Fruit fly (Drosophila melanogaster): ENCODE results near the gene Rsph9.
A peak's percentile ranks its signal among the peaks of the same experiment; 100 is the strongest.

Gene Rsph9

dm6 chr2L:17450505-17451415 lies 38.3 kb upstream of the Rsph9 start:
- peak; percentile 78 for TF ChIP-seq CG4496 (GFP tag; IDR thresholded peaks at IDR 0.05)
- no peak for TF ChIP-seq rn (GFP tag; IDR thresholded peaks at IDR 0.05)
- TF ChIP-seq Pif1B (GFP tag; optimal IDR thresholded peaks at IDR 0.05): peak; percentile 58
- peak; percentile 36 for TF ChIP-seq CG34367 (tag; optimal IDR thresholded peaks at IDR 0.05)
- no peak for TF ChIP-seq CG10348 (GFP tag; IDR thresholded peaks at IDR 0.05)
- peak; percentile 80 for TF ChIP-seq CG8159 (tag; optimal IDR thresholded peaks at IDR 0.05)
- no peak; the same call in 1 of the 2 replicates for TF ChIP-seq Ets98B (GFP tag; IDR thresholded peaks at IDR 0.05)
- TF ChIP-seq CG17806 (tag; optimal IDR thresholded peaks at IDR 0.05): peak; percentile 74
- peak; percentile 12 for TF ChIP-seq gl (tag; optimal IDR thresholded peaks at IDR 0.05)
- TF ChIP-seq CG8301 (tag; optimal IDR thresholded peaks at IDR 0.05): peak; percentile 64
- TF ChIP-seq D1 (tag; optimal IDR thresholded peaks at IDR 0.05): peak; percentile 52
- TF ChIP-seq Snoo (tag; optimal IDR thresholded peaks at IDR 0.05): peak; percentile 60
- TF ChIP-seq CG14655 (GFP tag; optimal IDR thresholded peaks at IDR 0.05): peak; percentile 69
- no peak for TF ChIP-seq fd96Ca (GFP tag; IDR thresholded peaks at IDR 0.05)
- TF ChIP-seq CG9948 (tag; optimal IDR thresholded peaks at IDR 0.05): peak; percentile 59
- peak; percentile 73 for TF ChIP-seq CG32121 (GFP tag; IDR thresholded peaks at IDR 0.05)
- TF ChIP-seq CG15710 (tag; optimal IDR thresholded peaks at IDR 0.05): peak; percentile 63
- TF ChIP-seq Pif1A (GFP tag; optimal IDR thresholded peaks at IDR 0.05): peak; percentile 59
- peak; percentile 13; the same call in 1 of the 2 replicates for TF ChIP-seq CG12605 (GFP tag; IDR thresholded peaks at IDR 0.05)
- TF ChIP-seq CG13204 (GFP tag; optimal IDR thresholded peaks at IDR 0.05): no peak
- no peak for TF ChIP-seq EcR (GFP tag; optimal IDR thresholded peaks at IDR 0.05)

dm6 chr2L:17449608-17450504 lies 37.4 kb upstream of the Rsph9 start, which contains the start of gene dl:
Gene dl (minus strand): TSS chr2L:17450364.
- no peak for TF ChIP-seq Snoo (tag; optimal IDR thresholded peaks at IDR 0.05)
- no peak for TF ChIP-seq CG34367 (tag; optimal IDR thresholded peaks at IDR 0.05)
- TF ChIP-seq CG32121 (GFP tag; IDR thresholded peaks at IDR 0.05): peak; percentile 68
- TF ChIP-seq fd96Ca (GFP tag; IDR thresholded peaks at IDR 0.05): peak; percentile 77
- peak; percentile 43 for TF ChIP-seq Ets98B (GFP tag; IDR thresholded peaks at IDR 0.05)
- TF ChIP-seq CG8159 (tag; optimal IDR thresholded peaks at IDR 0.05): no peak
- no peak for TF ChIP-seq D1 (tag; optimal IDR thresholded peaks at IDR 0.05)
- TF ChIP-seq EcR (GFP tag; optimal IDR thresholded peaks at IDR 0.05): peak; percentile 22
- TF ChIP-seq CG13204 (GFP tag; optimal IDR thresholded peaks at IDR 0.05): no peak
- TF ChIP-seq CG9948 (tag; optimal IDR thresholded peaks at IDR 0.05): peak; percentile 31
- peak; percentile 42 for TF ChIP-seq Pif1A (GFP tag; optimal IDR thresholded peaks at IDR 0.05)
- peak; percentile 68 for TF ChIP-seq CG8301 (tag; optimal IDR thresholded peaks at IDR 0.05)
- TF ChIP-seq CG10348 (GFP tag; IDR thresholded peaks at IDR 0.05): no peak
- peak; percentile 27 for TF ChIP-seq CG15710 (tag; optimal IDR thresholded peaks at IDR 0.05)
- TF ChIP-seq rn (GFP tag; IDR thresholded peaks at IDR 0.05): peak; percentile 62
- peak; percentile 69 for TF ChIP-seq CG14655 (GFP tag; optimal IDR thresholded peaks at IDR 0.05)
- peak; percentile 33; the same call in 2 of the 3 replicates for TF ChIP-seq CG4496 (GFP tag; IDR thresholded peaks at IDR 0.05)
- peak; percentile 50 for TF ChIP-seq Pif1B (GFP tag; optimal IDR thresholded peaks at IDR 0.05)
- peak; percentile 14 for TF ChIP-seq gl (tag; optimal IDR thresholded peaks at IDR 0.05)
- TF ChIP-seq CG17806 (tag; optimal IDR thresholded peaks at IDR 0.05): peak; percentile 7
- peak; percentile 62; the same call in 1 of the 2 replicates for TF ChIP-seq CG12605 (GFP tag; IDR thresholded peaks at IDR 0.05)

dm6 chr2L:17448435-17448834 lies 36.0 kb upstream of the Rsph9 start:
- TF ChIP-seq CG32121 (GFP tag; IDR thresholded peaks at IDR 0.05): 0 out of 2 replicates have a peak, but pooled peaks have one; percentile 27
- TF ChIP-seq EcR (GFP tag; optimal IDR thresholded peaks at IDR 0.05): no peak
- TF ChIP-seq CG10348 (GFP tag; IDR thresholded peaks at IDR 0.05): no peak
- TF ChIP-seq D1 (tag; optimal IDR thresholded peaks at IDR 0.05): no peak
- no peak for TF ChIP-seq CG8159 (tag; optimal IDR thresholded peaks at IDR 0.05)
- TF ChIP-seq CG4496 (GFP tag; IDR thresholded peaks at IDR 0.05): peak; percentile 53; the same call in 2 of the 3 replicates

dm6 chr2L:17447071-17447470 lies 34.6 kb upstream of the Rsph9 start:
- TF ChIP-seq CG9948 (tag; optimal IDR thresholded peaks at IDR 0.05) (no peak), Snoo (tag; optimal IDR thresholded peaks at IDR 0.05) (no peak), CG34367 (tag; optimal IDR thresholded peaks at IDR 0.05) (no peak), CG17806 (tag; optimal IDR thresholded peaks at IDR 0.05) (no peak), fd96Ca (GFP tag; IDR thresholded peaks at IDR 0.05) (no peak), CG8301 (tag; optimal IDR thresholded peaks at IDR 0.05) (no peak), rn (GFP tag; IDR thresholded peaks at IDR 0.05) (no peak), CG15710 (tag; optimal IDR thresholded peaks at IDR 0.05) (no peak)

dm6 chr2L:17437594-17437993 lies 25.2 kb upstream of the Rsph9 start:
- no peak for TF ChIP-seq CG15710 (tag; optimal IDR thresholded peaks at IDR 0.05)
- no peak for TF ChIP-seq CG4496 (GFP tag; IDR thresholded peaks at IDR 0.05)
- TF ChIP-seq CG32121 (GFP tag; IDR thresholded peaks at IDR 0.05): no peak
- no peak for TF ChIP-seq CG8159 (tag; optimal IDR thresholded peaks at IDR 0.05)
- no peak for TF ChIP-seq fd96Ca (GFP tag; IDR thresholded peaks at IDR 0.05)
- TF ChIP-seq CG17806 (tag; optimal IDR thresholded peaks at IDR 0.05): no peak
- TF ChIP-seq CG14655 (GFP tag; optimal IDR thresholded peaks at IDR 0.05): no peak

Measured in whole organism, pupa.